Worm (Caenorhabditis elegans): ENCODE measurements around the gene zig-10.

DNA sequence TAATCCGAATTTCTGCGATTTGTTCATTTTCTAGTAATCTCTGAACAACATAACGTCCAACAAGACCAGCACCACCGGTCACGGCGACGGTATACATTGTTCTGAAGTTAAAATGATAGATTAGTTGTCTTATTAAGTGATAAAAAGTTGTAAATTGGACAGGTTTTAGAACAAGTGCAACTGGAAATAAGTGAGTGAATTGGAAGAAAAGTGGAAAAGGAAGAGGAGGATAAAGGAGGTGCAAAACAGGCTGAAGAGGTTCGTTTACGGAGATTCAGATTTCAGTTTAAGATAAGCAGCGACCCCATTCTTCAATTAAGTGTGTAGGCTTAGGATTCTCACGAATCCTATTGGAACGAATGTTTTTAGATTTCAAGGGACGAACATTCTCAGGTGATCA lies 39.6 kb upstream of the zig-10 start, which contains the start of gene C32D5.12:
- TF ChIP-seq ceh-28 (tag; optimal IDR thresholded peaks at IDR 0.05): no peak
- no peak for TF ChIP-seq lin-39 (tag; optimal IDR thresholded peaks at IDR 0.05)
- TF ChIP-seq unc-62 (GFP tag; optimal IDR thresholded peaks at IDR 0.05): no peak
- TF ChIP-seq elt-2 (tag; optimal IDR thresholded peaks at IDR 0.05): no peak
- TF ChIP-seq nhr-28 (tag; optimal IDR thresholded peaks at IDR 0.05): no peak
